Fruit fly (Drosophila melanogaster): ENCODE data around the gene Dnz1.

Gene Dnz1

dm6 chr2L:10856328-10856942 is at the start of gene Dnz1 (continued):
- no peak for TF ChIP-seq Bteb2 (GFP tag; optimal IDR thresholded peaks at IDR 0.05)
- TF ChIP-seq dan (GFP tag; IDR thresholded peaks at IDR 0.05) = no peak
- no peak for TF ChIP-seq D (optimal IDR thresholded peaks at IDR 0.05)
- no peak for TF ChIP-seq D (GFP tag; optimal IDR thresholded peaks at IDR 0.05)
- TF ChIP-seq jigr1 (GFP tag; IDR thresholded peaks at IDR 0.05) = no peak
- TF ChIP-seq CG12104 (GFP tag; optimal IDR thresholded peaks at IDR 0.05) = peak; percentile 2
- peak; percentile 10; the same call in 1 of the 2 replicates for TF ChIP-seq Adf1 (GFP tag; IDR thresholded peaks at IDR 0.05)
- TF ChIP-seq H2.0 (GFP tag; IDR thresholded peaks at IDR 0.05) = peak; percentile 50; the same call in 1 of the 2 replicates
- TF ChIP-seq CG2678 (tag; optimal IDR thresholded peaks at IDR 0.05) = peak; percentile 68
- TF ChIP-seq lilli (GFP tag; optimal IDR thresholded peaks at IDR 0.05) = peak; percentile 70
- TF ChIP-seq CG7745 (tag; optimal IDR thresholded peaks at IDR 0.05) = no peak
- TF ChIP-seq sima (GFP tag; optimal IDR thresholded peaks at IDR 0.05) = no peak
- TF ChIP-seq CG12219 (GFP tag; optimal IDR thresholded peaks at IDR 0.05) = no peak
- TF ChIP-seq CG14860 (GFP tag; IDR thresholded peaks at IDR 0.05; ENCODE audit: partially characterized antibody) = no peak
- TF ChIP-seq Hr78 (GFP tag; optimal IDR thresholded peaks at IDR 0.05) = no peak
- TF ChIP-seq CG6854 (GFP tag; optimal IDR thresholded peaks at IDR 0.05) = no peak
- no peak for TF ChIP-seq Antp (GFP tag; optimal IDR thresholded peaks at IDR 0.05)
- no peak for TF ChIP-seq en (GFP tag; optimal IDR thresholded peaks at IDR 0.05)
- TF ChIP-seq CG13894 (tag; optimal IDR thresholded peaks at IDR 0.05) = peak; percentile 39
- TF ChIP-seq h (optimal IDR thresholded peaks at IDR 0.05) = no peak
- TF ChIP-seq CG5245 (GFP tag; optimal IDR thresholded peaks at IDR 0.05) = no peak
- no peak for TF ChIP-seq gro (GFP tag; optimal IDR thresholded peaks at IDR 0.05)
- peak; percentile 51 for TF ChIP-seq lab (GFP tag; optimal IDR thresholded peaks at IDR 0.05)
- no peak for TF ChIP-seq CG10321 (GFP tag; IDR thresholded peaks at IDR 0.05)
- no peak for TF ChIP-seq CG18476 (GFP tag; optimal IDR thresholded peaks at IDR 0.05)
- no peak for TF ChIP-seq Mes4 (GFP tag; optimal IDR thresholded peaks at IDR 0.05)
- TF ChIP-seq cato (GFP tag; optimal IDR thresholded peaks at IDR 0.05; ENCODE audit: borderline replicate concordance) = no peak
- TF ChIP-seq dysf (GFP tag; IDR thresholded peaks at IDR 0.05) = peak; percentile 74; the same call in 2 of the 3 replicates
- no peak for TF ChIP-seq insv (GFP tag; optimal IDR thresholded peaks at IDR 0.05)
- TF ChIP-seq gsb (GFP tag; IDR thresholded peaks at IDR 0.05) = no peak
- no peak for TF ChIP-seq Bgb (GFP tag; IDR thresholded peaks at IDR 0.05; ENCODE audit: partially characterized antibody)
- TF ChIP-seq Sry-δ (GFP tag; optimal IDR thresholded peaks at IDR 0.05) = no peak
- TF ChIP-seq ase (GFP tag; IDR thresholded peaks at IDR 0.05) = no peak
- TF ChIP-seq Spps (tag; optimal IDR thresholded peaks at IDR 0.05) = no peak
- TF ChIP-seq tll (GFP tag; optimal IDR thresholded peaks at IDR 0.05) = no peak
- TF ChIP-seq fru (optimal IDR thresholded peaks at IDR 0.05) = no peak
- peak; percentile 58 for TF ChIP-seq zfh2 (GFP tag; optimal IDR thresholded peaks at IDR 0.05)
- TF ChIP-seq CG3995 (GFP tag; optimal IDR thresholded peaks at IDR 0.05) = peak; percentile 34
- 0 out of 2 replicates have a peak, but pooled peaks have one; percentile 8 for TF ChIP-seq CG11696 (GFP tag; IDR thresholded peaks at IDR 0.05)
- no peak for TF ChIP-seq mld (GFP tag; IDR thresholded peaks at IDR 0.05; ENCODE audit: partially characterized antibody)
- TF ChIP-seq usp (GFP tag; optimal IDR thresholded peaks at IDR 0.05) = no peak
- TF ChIP-seq Nf-YA (GFP tag; IDR thresholded peaks at IDR 0.05) = no peak
- 0 out of 2 replicates have a peak, but pooled peaks have one; percentile 5 for TF ChIP-seq cas (GFP tag; IDR thresholded peaks at IDR 0.05)
- no peak for TF ChIP-seq CG4730 (GFP tag; IDR thresholded peaks at IDR 0.05)
- TF ChIP-seq ewg (GFP tag; optimal IDR thresholded peaks at IDR 0.05) = no peak
- peak; percentile 36 for TF ChIP-seq jumu (GFP tag; optimal IDR thresholded peaks at IDR 0.05)
- no peak for TF ChIP-seq CG32767 (GFP tag; IDR thresholded peaks at IDR 0.05)
- TF ChIP-seq oc (tag; optimal IDR thresholded peaks at IDR 0.05) = peak; percentile 10
- no peak for TF ChIP-seq Poxn (GFP tag; IDR thresholded peaks at IDR 0.05)
- no peak for TF ChIP-seq CG15073 (GFP tag; optimal IDR thresholded peaks at IDR 0.05)
- TF ChIP-seq CG8924 (tag; optimal IDR thresholded peaks at IDR 0.05) = peak; percentile 35
